Worm (Caenorhabditis elegans): ENCODE results near the gene npp-9.

- no peak for TF ChIP-seq him-1 (tag; optimal IDR thresholded peaks at IDR 0.05)
- TF ChIP-seq W03F9.2 (tag; optimal IDR thresholded peaks at IDR 0.05): no peak
- TF ChIP-seq dao-5 (tag; optimal IDR thresholded peaks at IDR 0.05): no peak
Observed at ce11 chrIII:3370054-3370453, 34.2 kb downstream of the npp-9 start, which contains the start of gene prk-2.

All from whole organism, L4/young adult.